Worm (Caenorhabditis elegans) whole organism, L3 larva: ENCODE measurements around the gene C05C10.3.

Experiments
- ama-1 ChIP-seq: fragments of 150-350 bp; optimal IDR thresholded peaks from 2 replicates; lab custom pipeline; 2018
- egl-5 ChIP-seq: fragments of 150-350 bp; optimal IDR thresholded peaks from 2 replicates; lab custom pipeline; 2017; ENCODE audit warnings: missing biosample characterization, missing genetic modification reagents, missing genetic modification characterization, inconsistent platforms
- elt-3 ChIP-seq, 3 experiments: fragments of 150-350 bp in 1 of 3; sonication (generic microtip) in 2 of 3; optimal IDR thresholded peaks; 2 replicates in 2 of 3; 4 replicates in 1 of 3; lab custom pipeline; 2014 to 2017; ENCODE audit warnings: missing biosample characterization in 3 of 3, missing genetic modification characterization in 3 of 3
- nfya-1 ChIP-seq: sonication (generic microtip); optimal IDR thresholded peaks from 2 replicates; lab custom pipeline; 2017; ENCODE audit warnings: missing genetic modification characterization, mild to moderate bottlenecking, missing compliant biosample characterization, antibody characterized with exemption, moderate library complexity; ENCODE audit not compliant: insufficient read depth
- pha-4 ChIP-seq: fragments of 150-350 bp; optimal IDR thresholded peaks from 2 replicates; lab custom pipeline; 2014; ENCODE audit warnings: missing biosample characterization, missing genetic modification reagents, missing genetic modification characterization
- snpc-4 ChIP-seq: fragments of 150-350 bp; optimal IDR thresholded peaks from 2 replicates; lab custom pipeline; 2014; ENCODE audit warnings: missing biosample characterization, missing genetic modification characterization

- TF ChIP-seq snpc-4 (tag; lab: Kevin White, UChicago) (no peak), ama-1 (lab: Kevin White, UChicago) (no peak), egl-5 (tag; lab: Kevin White, UChicago) (no peak), pha-4 (tag; lab: Kevin White, UChicago) (no peak), nfya-1 (tag; lab: Kevin White, UChicago) (no peak), elt-3 (tag; optimal IDR thresholded peaks at IDR 0.05; lab: Kevin White, UChicago) (no peak)
Observed at ce11 chrII:9943837-9944236, 7.1 kb upstream of the C05C10.3 start, which contains the start of gene flad-1.
